Fruit fly (Drosophila melanogaster): ENCODE data around the gene Gnmt.

DNA sequence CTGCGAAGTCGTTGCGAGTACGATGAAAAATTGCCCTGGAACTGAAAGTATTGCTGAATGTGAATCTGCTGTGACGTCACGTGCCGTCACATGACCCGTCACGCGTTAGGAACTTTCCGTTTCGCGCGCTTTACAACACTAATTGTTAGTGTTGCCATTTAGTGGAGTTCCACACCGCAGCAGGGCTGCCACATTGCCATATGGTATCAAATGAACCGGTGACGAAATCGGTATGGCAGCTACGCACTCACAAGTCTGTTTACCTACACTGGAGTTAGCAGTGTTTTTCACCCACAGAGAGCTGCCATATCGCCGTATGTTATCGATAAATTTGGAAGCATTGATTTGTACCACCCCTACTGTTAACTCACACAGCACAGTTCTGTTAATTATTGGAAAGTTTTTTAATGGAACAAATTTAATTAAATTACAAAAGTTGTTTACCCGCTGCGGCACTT lies 46.7 kb upstream of the Gnmt start, which contains the start of the genes Vha55 and Snx3:
- TF ChIP-seq Myc (optimal IDR thresholded peaks at IDR 0.05) (peak; percentile 75), Abd-B (GFP tag; optimal IDR thresholded peaks at IDR 0.05) (no peak), Sp1 (GFP tag; optimal IDR thresholded peaks at IDR 0.05) (peak; percentile 25), Dfd (GFP tag; optimal IDR thresholded peaks at IDR 0.05) (no peak), usp (GFP tag; optimal IDR thresholded peaks at IDR 0.05) (no peak), sv (GFP tag; optimal IDR thresholded peaks at IDR 0.05) (peak; percentile 76)
